Worm (Caenorhabditis elegans) whole organism, mixed stage, embryonic: ENCODE measurements around the gene clec-137.

ENCODE experiments used
- M03D4.4 ChIP-seq: sonication (generic microtip); optimal IDR thresholded peaks from 2 replicates; lab custom pipeline; 2017; ENCODE audit warnings: mild to moderate bottlenecking, missing genetic modification characterization, missing compliant biosample characterization
- bed-3 ChIP-seq: fragments of 200-800 bp; sonication (Bioruptor generic); optimal IDR thresholded peaks from 3 replicates; lab custom pipeline; 2018; ENCODE audit warnings: mild to moderate bottlenecking, missing genetic modification characterization, moderate library complexity, missing compliant biosample characterization
- blmp-1 ChIP-seq: fragments of 150-350 bp; optimal IDR thresholded peaks from 2 replicates; lab custom pipeline; 2014; ENCODE audit warnings: missing biosample characterization, missing genetic modification characterization
- ceh-43 ChIP-seq: fragments of 200-800 bp; sonication (Bioruptor generic); optimal IDR thresholded peaks from 2 replicates; lab custom pipeline; 2018; ENCODE audit warnings: mild to moderate bottlenecking, missing genetic modification characterization, moderate library complexity, missing compliant biosample characterization
- ceh-83 ChIP-seq: fragments of 200-800 bp; sonication (Bioruptor generic); optimal IDR thresholded peaks from 2 replicates; lab custom pipeline; 2018; ENCODE audit warnings: mild to moderate bottlenecking, missing genetic modification characterization, missing compliant biosample characterization
- ces-1 ChIP-seq: fragments of 150-350 bp; optimal IDR thresholded peaks from 2 replicates; lab custom pipeline; 2014; ENCODE audit warnings: missing biosample characterization, missing genetic modification reagents, missing genetic modification characterization
- cnd-1 ChIP-seq: fragments of 200-800 bp; sonication (Bioruptor generic); optimal IDR thresholded peaks from 2 replicates; lab custom pipeline; 2018; ENCODE audit warnings: mild to moderate bottlenecking, missing genetic modification characterization, missing compliant biosample characterization
- drap-1 ChIP-seq: fragments of 200-800 bp; sonication (Bioruptor generic); optimal IDR thresholded peaks from 3 replicates; lab custom pipeline; 2018; ENCODE audit warnings: mild to moderate bottlenecking, missing genetic modification characterization, missing compliant biosample characterization
- elt-1 ChIP-seq: sonication (generic microtip); optimal IDR thresholded peaks from 2 replicates; lab custom pipeline; 2017; ENCODE audit warnings: missing genetic modification characterization, mild to moderate bottlenecking, missing compliant biosample characterization, antibody characterized with exemption, moderate library complexity, borderline replicate concordance; ENCODE audit not compliant: insufficient read depth
- flh-1 ChIP-seq: fragments of 200-800 bp; sonication (Bioruptor generic); optimal IDR thresholded peaks from 2 replicates; lab custom pipeline; 2018; ENCODE audit warnings: mild to moderate bottlenecking, missing genetic modification characterization, moderate library complexity, missing compliant biosample characterization
- ham-2 ChIP-seq: fragments of 200-800 bp; sonication (Bioruptor generic); optimal IDR thresholded peaks from 2 replicates; lab custom pipeline; 2018; ENCODE audit warnings: mild to moderate bottlenecking, missing genetic modification characterization, missing compliant biosample characterization
- hlh-1 ChIP-seq: fragments of 150-350 bp; optimal IDR thresholded peaks from 2 replicates; lab custom pipeline; 2014; ENCODE audit warnings: missing biosample characterization, missing genetic modification reagents, missing genetic modification characterization
- lin-13 ChIP-seq: fragments of 150-350 bp; optimal IDR thresholded peaks from 2 replicates; lab custom pipeline; 2014; ENCODE audit warnings: missing biosample characterization, missing genetic modification characterization
- lin-32 ChIP-seq: fragments of 200-800 bp; sonication (Bioruptor generic); optimal IDR thresholded peaks from 2 replicates; lab custom pipeline; 2018; ENCODE audit warnings: mild to moderate bottlenecking, missing genetic modification characterization, missing compliant biosample characterization
- lsy-2 ChIP-seq: fragments of 150-350 bp; optimal IDR thresholded peaks from 2 replicates; lab custom pipeline; 2014; ENCODE audit warnings: missing biosample characterization, missing genetic modification characterization
- mep-1 ChIP-seq: fragments of 150-350 bp; optimal IDR thresholded peaks from 2 replicates; lab custom pipeline; 2017; ENCODE audit warnings: missing biosample characterization, missing genetic modification reagents, missing genetic modification characterization, inconsistent platforms
- mls-2 ChIP-seq: sonication (generic microtip); optimal IDR thresholded peaks from 2 replicates; lab custom pipeline; 2016; ENCODE audit warnings: mild to moderate bottlenecking, missing genetic modification characterization, moderate library complexity, missing compliant biosample characterization
- nhr-12 ChIP-seq: fragments of 150-350 bp; optimal IDR thresholded peaks from 2 replicates; lab custom pipeline; 2014; ENCODE audit warnings: missing biosample characterization, missing genetic modification characterization
- nhr-2 ChIP-seq: fragments of 150-350 bp; optimal IDR thresholded peaks from 2 replicates; lab custom pipeline; 2014; ENCODE audit warnings: missing biosample characterization, missing genetic modification characterization
- nhr-237 ChIP-seq: fragments of 150-350 bp; optimal IDR thresholded peaks from 2 replicates; lab custom pipeline; 2014; ENCODE audit warnings: missing biosample characterization, missing genetic modification characterization
- nhr-28 ChIP-seq: fragments of 150-350 bp; optimal IDR thresholded peaks from 2 replicates; lab custom pipeline; 2014; ENCODE audit warnings: missing biosample characterization, missing genetic modification characterization
- nhr-76 ChIP-seq: sonication (generic microtip); optimal IDR thresholded peaks from 2 replicates; lab custom pipeline; 2017; ENCODE audit warnings: missing biosample characterization, missing genetic modification characterization
- pha-4 ChIP-seq: fragments of 150-350 bp; optimal IDR thresholded peaks from 2 replicates; lab custom pipeline; 2018; ENCODE audit warnings: missing biosample characterization, missing genetic modification reagents, missing genetic modification characterization
- snpc-4 ChIP-seq: fragments of 150-350 bp; optimal IDR thresholded peaks from 2 replicates; lab custom pipeline; 2014; ENCODE audit warnings: missing biosample characterization, missing genetic modification characterization
- sptf-1 ChIP-seq: sonication (generic microtip); optimal IDR thresholded peaks from 2 replicates; lab custom pipeline; 2017; ENCODE audit warnings: mild to moderate bottlenecking, missing genetic modification characterization, moderate library complexity, missing compliant biosample characterization
- tbx-8 ChIP-seq: fragments of 200-800 bp; sonication (Bioruptor generic); optimal IDR thresholded peaks from 2 replicates; lab custom pipeline; 2018; ENCODE audit warnings: mild to moderate bottlenecking, missing genetic modification characterization, moderate library complexity, missing compliant biosample characterization
- unc-120 ChIP-seq: sonication (generic microtip); optimal IDR thresholded peaks from 2 replicates; lab custom pipeline; 2017; ENCODE audit warnings: missing genetic modification characterization, missing compliant biosample characterization; ENCODE audit not compliant: poor library complexity, severe bottlenecking
- unc-39 ChIP-seq: fragments of 150-350 bp; optimal IDR thresholded peaks from 2 replicates; lab custom pipeline; 2014; ENCODE audit warnings: missing biosample characterization, missing genetic modification characterization
- unc-62 ChIP-seq: fragments of 150-350 bp; optimal IDR thresholded peaks from 2 replicates; lab custom pipeline; 2014; ENCODE audit warnings: missing biosample characterization, missing genetic modification reagents, missing genetic modification characterization
- zip-8 ChIP-seq: fragments of 150-350 bp; optimal IDR thresholded peaks from 2 replicates; lab custom pipeline; 2014; ENCODE audit warnings: missing biosample characterization, missing genetic modification characterization
- ztf-11 ChIP-seq: fragments of 150-350 bp; optimal IDR thresholded peaks from 2 replicates; lab custom pipeline; 2014; ENCODE audit warnings: missing biosample characterization, missing genetic modification characterization

The clec-137 gene

ce11 chrII:4619700-4620099 is 1.8 kb upstream of the clec-137 start, which contains the start of gene clec-138:
Gene clec-138, minus strand, starts transcription at chrII:4619800.
- TF ChIP-seq lin-32 (GFP tag; lab: Kevin White, UChicago) (no peak), tbx-8 (GFP tag; lab: Kevin White, UChicago) (no peak), bed-3 (GFP tag; lab: Kevin White, UChicago) (no peak), elt-1 (no peak), flh-1 (GFP tag; lab: Kevin White, UChicago) (no peak), nhr-76 (tag; lab: Kevin White, UChicago) (no peak), ztf-11 (no peak), mep-1 (no peak), ceh-43 (GFP tag; lab: Kevin White, UChicago) (no peak), zip-8 (tag; lab: Kevin White, UChicago) (no peak), mls-2 (tag; lab: Kevin White, UChicago) (no peak), nhr-2 (no peak), nhr-28 (tag; lab: Kevin White, UChicago) (no peak), drap-1 (no peak), snpc-4 (tag; lab: Kevin White, UChicago) (no peak)

ce11 chrII:4616443-4616842 is 1.4 kb downstream of the clec-137 start, which contains the start of gene clec-136:
Gene clec-136, minus strand, starts transcription at chrII:4616543.
- TF ChIP-seq elt-1 (no peak), unc-39 (tag; lab: Kevin White, UChicago) (no peak), nhr-12 (no peak), cnd-1 (tag; lab: Kevin White, UChicago) (no peak), flh-1 (GFP tag; lab: Kevin White, UChicago) (no peak)

- TF ChIP-seq lsy-2 (tag; lab: Kevin White, UChicago) (no peak), mep-1 (no peak), unc-62 (GFP tag; lab: Kevin White, UChicago) (no peak), drap-1 (no peak), mls-2 (tag; lab: Kevin White, UChicago) (no peak), pha-4 (tag; lab: Kevin White, UChicago) (no peak), ham-2 (no peak)
Observed at ce11 chrII:4612694-4613093, 5.2 kb downstream of the clec-137 start, which contains the start of gene pqn-35. Gene pqn-35, plus strand, starts transcription at chrII:4612994.

ce11 chrII:4608073-4608472 is 9.8 kb downstream of the clec-137 start, which contains the start of gene F35D11.3:
Gene F35D11.3, plus strand, starts transcription at chrII:4608372.
- no peak for TF ChIP-seq cnd-1 (tag; lab: Kevin White, UChicago)
- no peak for TF ChIP-seq ceh-43 (GFP tag; lab: Kevin White, UChicago)
- no peak for TF ChIP-seq unc-120 (tag; lab: Kevin White, UChicago)
- TF ChIP-seq blmp-1 (tag; lab: Kevin White, UChicago): no peak
- no peak for TF ChIP-seq nhr-28 (tag; lab: Kevin White, UChicago)
- TF ChIP-seq nhr-2: no peak
- TF ChIP-seq bed-3 (GFP tag; lab: Kevin White, UChicago): no peak
- no peak for TF ChIP-seq lsy-2 (tag; lab: Kevin White, UChicago)
- TF ChIP-seq nhr-76 (tag; lab: Kevin White, UChicago): no peak
- no peak for TF ChIP-seq flh-1 (GFP tag; lab: Kevin White, UChicago)
- no peak for TF ChIP-seq hlh-1 (tag; lab: Kevin White, UChicago)
- TF ChIP-seq ces-1 (GFP tag; lab: Kevin White, UChicago): no peak

ce11 chrII:4606687-4607297 is 11.1 kb downstream of the clec-137 start:
- TF ChIP-seq mep-1: no peak
- peak; percentile 35 for TF ChIP-seq ces-1 (GFP tag; lab: Kevin White, UChicago)

ce11 chrII:4604680-4605079 is 13.2 kb downstream of the clec-137 start:
- TF ChIP-seq lin-13 (tag; lab: Kevin White, UChicago) (no peak), drap-1 (no peak), nhr-237 (no peak), hlh-1 (tag; lab: Kevin White, UChicago) (no peak), unc-39 (tag; lab: Kevin White, UChicago) (no peak), M03D4.4 (tag; lab: Kevin White, UChicago) (no peak), lin-32 (GFP tag; lab: Kevin White, UChicago) (no peak), blmp-1 (tag; lab: Kevin White, UChicago) (no peak), sptf-1 (no peak), cnd-1 (tag; lab: Kevin White, UChicago) (no peak), bed-3 (GFP tag; lab: Kevin White, UChicago) (no peak), nhr-12 (no peak), ceh-43 (GFP tag; lab: Kevin White, UChicago) (no peak), ceh-83 (GFP tag; lab: Kevin White, UChicago) (no peak), elt-1 (no peak)
